Fruit fly (Drosophila melanogaster) whole organism, prepupa: Measurements from ENCODE around the gene MED20.

Experiments
- Blimp-1 ChIP-seq: fragments of 200-800 bp; sonication (Bioruptor generic); optimal IDR thresholded peaks from 3 replicates; lab custom pipeline; 2017; ENCODE audit warnings: missing biosample characterization, missing genetic modification characterization, mild to moderate bottlenecking, moderate library complexity, missing genetic modification reagents
- CG10631 ChIP-seq: fragments of 200-800 bp; sonication (Bioruptor generic); optimal IDR thresholded peaks from 2 replicates; lab custom pipeline; 2016; ENCODE audit warnings: missing biosample characterization, missing genetic modification characterization
- CG10669 ChIP-seq: fragments of 200-800 bp; sonication (Bioruptor generic); optimal IDR thresholded peaks from 3 replicates; lab custom pipeline; 2018; ENCODE audit warnings: missing biosample characterization, mild to moderate bottlenecking, missing genetic modification characterization, moderate library complexity
- CG11762 ChIP-seq: fragments of 200-800 bp; sonication (Bioruptor generic); optimal IDR thresholded peaks from 3 replicates; lab custom pipeline; 2016; ENCODE audit warnings: missing biosample characterization, missing genetic modification characterization; ENCODE audit not compliant: insufficient read depth
- CG15336 ChIP-seq: fragments of 200-800 bp; sonication (Bioruptor generic); IDR thresholded peaks from 2 replicates; pipeline ENCODE4 v1.3.6; 2022; ENCODE audit warnings: missing biosample characterization, missing genetic modification characterization
- CG3032 ChIP-seq: fragments of 200-800 bp; optimal IDR thresholded peaks from 2 replicates; lab custom pipeline; 2019; ENCODE audit warnings: missing biosample characterization, mild to moderate bottlenecking, missing genetic modification characterization, moderate library complexity
- CG31627 ChIP-seq: fragments of 200-800 bp; sonication (Bioruptor generic); optimal IDR thresholded peaks from 3 replicates; lab custom pipeline; 2016; ENCODE audit warnings: missing biosample characterization, missing genetic modification characterization
- CG32006 ChIP-seq: fragments of 200-800 bp; sonication (Bioruptor generic); optimal IDR thresholded peaks from 3 replicates; lab custom pipeline; 2017; ENCODE audit warnings: missing biosample characterization, mild to moderate bottlenecking, missing genetic modification characterization
- CG3919 ChIP-seq: fragments of 200-800 bp; sonication (Bioruptor generic); optimal IDR thresholded peaks from 3 replicates; lab custom pipeline; 2016; ENCODE audit warnings: missing biosample characterization, missing genetic modification characterization
- CG4318 ChIP-seq: fragments of 200-800 bp; sonication (Bioruptor generic); optimal IDR thresholded peaks from 3 replicates; lab custom pipeline; 2017; ENCODE audit warnings: missing biosample characterization, mild to moderate bottlenecking, missing genetic modification characterization
- CG6163 ChIP-seq: fragments of 200-800 bp; sonication (Bioruptor generic); IDR thresholded peaks from 3 replicates; pipeline ENCODE4 v1.3.6; 2022; ENCODE audit warnings: missing biosample characterization, missing genetic modification characterization
- CG6276 ChIP-seq: fragments of 200-800 bp; sonication (Bioruptor generic); optimal IDR thresholded peaks from 2 replicates; lab custom pipeline; 2017; ENCODE audit warnings: missing biosample characterization, mild to moderate bottlenecking, missing genetic modification characterization
- CG6808 ChIP-seq: fragments of 200-800 bp; sonication (Bioruptor generic); optimal IDR thresholded peaks from 3 replicates; lab custom pipeline; 2017; ENCODE audit warnings: missing biosample characterization, missing genetic modification characterization, mild to moderate bottlenecking, moderate library complexity, missing genetic modification reagents
- CG6854 ChIP-seq: fragments of 200-800 bp; sonication (Bioruptor generic); optimal IDR thresholded peaks from 2 replicates; lab custom pipeline; 2017; ENCODE audit warnings: missing biosample characterization, mild to moderate bottlenecking, missing genetic modification characterization
- CG7368 ChIP-seq: fragments of 200-800 bp; sonication (Bioruptor generic); optimal IDR thresholded peaks from 3 replicates; lab custom pipeline; 2016; ENCODE audit warnings: missing biosample characterization, missing genetic modification characterization
- CG8119 ChIP-seq: fragments of 200-800 bp; sonication (Bioruptor generic); IDR thresholded peaks from 3 replicates; pipeline ENCODE4 v1.3.6; 2022; ENCODE audit warnings: missing biosample characterization, missing genetic modification characterization
- CG8319 ChIP-seq: fragments of 200-800 bp; sonication (Bioruptor generic); optimal IDR thresholded peaks from 3 replicates; lab custom pipeline; 2016; ENCODE audit warnings: missing biosample characterization, missing genetic modification characterization
- CG9139 ChIP-seq: fragments of 200-800 bp; sonication (Bioruptor generic); optimal IDR thresholded peaks from 3 replicates; lab custom pipeline; 2017; ENCODE audit warnings: missing biosample characterization, mild to moderate bottlenecking, missing genetic modification characterization
- Eip75B ChIP-seq: fragments of 200-800 bp; sonication (Bioruptor generic); optimal IDR thresholded peaks from 3 replicates; lab custom pipeline; 2016; ENCODE audit warnings: missing biosample characterization, missing genetic modification characterization
- Eip78C ChIP-seq: fragments of 200-800 bp; sonication (Bioruptor generic); peaks from one replicate; lab custom pipeline; 2016; ENCODE audit warnings: missing biosample characterization, missing genetic modification characterization
- Eip93F ChIP-seq: fragments of 200-800 bp; sonication (Bioruptor generic); optimal IDR thresholded peaks from 2 replicates; lab custom pipeline; 2016; ENCODE audit warnings: missing biosample characterization, mild to moderate bottlenecking, missing genetic modification characterization
- Ets21C ChIP-seq: fragments of 200-800 bp; sonication (Bioruptor generic); optimal IDR thresholded peaks from 3 replicates; lab custom pipeline; 2016; ENCODE audit warnings: missing biosample characterization, missing genetic modification characterization
- Ets96B ChIP-seq: fragments of 200-800 bp; optimal IDR thresholded peaks from 2 replicates; lab custom pipeline; 2019; ENCODE audit warnings: missing biosample characterization, mild to moderate bottlenecking, missing genetic modification characterization, moderate library complexity
- Gug ChIP-seq: fragments of 200-800 bp; sonication (Bioruptor generic); IDR thresholded peaks from 2 replicates; pipeline ENCODE4 v1.3.6; 2022; ENCODE audit warnings: missing biosample characterization, missing genetic modification characterization
- Hr38 ChIP-seq: sonication (Bioruptor generic); optimal IDR thresholded peaks from 2 replicates; lab custom pipeline; 2016; ENCODE audit warnings: missing biosample characterization, missing genetic modification characterization
- Hr39 ChIP-seq: fragments of 200-800 bp; sonication (Bioruptor generic); optimal IDR thresholded peaks from 2 replicates; lab custom pipeline; 2016; ENCODE audit warnings: missing biosample characterization, missing genetic modification characterization
- Hr4 ChIP-seq: fragments of 200-800 bp; sonication (Bioruptor generic); optimal IDR thresholded peaks from 3 replicates; lab custom pipeline; 2016; ENCODE audit warnings: missing biosample characterization, missing genetic modification characterization
- Met ChIP-seq: fragments of 200-800 bp; sonication (Bioruptor generic); optimal IDR thresholded peaks from 3 replicates; lab custom pipeline; 2016; ENCODE audit warnings: missing biosample characterization, missing genetic modification characterization
- Sox102F ChIP-seq: fragments of 200-800 bp; sonication (Bioruptor generic); optimal IDR thresholded peaks from 2 replicates; lab custom pipeline; 2016; ENCODE audit warnings: missing biosample characterization, mild to moderate bottlenecking, missing genetic modification characterization
- Sox14 ChIP-seq: fragments of 200-800 bp; sonication (Bioruptor generic); optimal IDR thresholded peaks from 3 replicates; lab custom pipeline; 2016; ENCODE audit warnings: missing biosample characterization, missing genetic modification characterization
- achi ChIP-seq: fragments of 200-800 bp; sonication (Bioruptor generic); optimal IDR thresholded peaks from 3 replicates; lab custom pipeline; 2016; ENCODE audit warnings: missing biosample characterization, missing genetic modification characterization
- acj6 ChIP-seq: fragments of 200-800 bp; sonication (Bioruptor generic); optimal IDR thresholded peaks from 3 replicates; lab custom pipeline; 2016; ENCODE audit warnings: missing biosample characterization, missing genetic modification characterization
- cyc ChIP-seq: fragments of 200-800 bp; sonication (Bioruptor generic); optimal IDR thresholded peaks from 3 replicates; lab custom pipeline; 2016; ENCODE audit warnings: missing biosample characterization, missing genetic modification characterization
- dsx ChIP-seq: fragments of 200-800 bp; optimal IDR thresholded peaks from 3 replicates; lab custom pipeline; 2019; ENCODE audit warnings: missing biosample characterization, mild to moderate bottlenecking, missing genetic modification characterization, moderate library complexity; ENCODE audit not compliant: poor library complexity, severe bottlenecking
- eg ChIP-seq: fragments of 200-800 bp; sonication (Bioruptor generic); IDR thresholded peaks from 3 replicates; pipeline ENCODE4 v1.3.6; 2022; ENCODE audit warnings: missing biosample characterization, missing genetic modification characterization
- esn ChIP-seq: fragments of 200-800 bp; sonication (Bioruptor generic); optimal IDR thresholded peaks from 2 replicates; lab custom pipeline; 2016; ENCODE audit warnings: missing biosample characterization, mild to moderate bottlenecking, missing genetic modification characterization, moderate library complexity
- fd59A ChIP-seq: fragments of 200-800 bp; sonication (Bioruptor generic); optimal IDR thresholded peaks from 2 replicates; lab custom pipeline; 2017; ENCODE audit warnings: missing biosample characterization, mild to moderate bottlenecking, missing genetic modification characterization, missing genetic modification reagents
- fd85E ChIP-seq: fragments of 200-800 bp; sonication (Bioruptor generic); optimal IDR thresholded peaks from 3 replicates; lab custom pipeline; 2016; ENCODE audit warnings: missing biosample characterization, missing genetic modification characterization
- fkh ChIP-seq: fragments of 200-800 bp; sonication (Bioruptor generic); optimal IDR thresholded peaks from 3 replicates; lab custom pipeline; 2017; ENCODE audit warnings: missing biosample characterization, mild to moderate bottlenecking, missing genetic modification characterization, moderate library complexity
- net ChIP-seq: fragments of 200-800 bp; sonication (Bioruptor generic); optimal IDR thresholded peaks from 3 replicates; lab custom pipeline; 2016; ENCODE audit warnings: missing biosample characterization, missing genetic modification characterization
- pdm3 ChIP-seq: fragments of 200-800 bp; sonication (Bioruptor generic); optimal IDR thresholded peaks from 3 replicates; lab custom pipeline; 2016; ENCODE audit warnings: missing biosample characterization, missing genetic modification characterization
- spab ChIP-seq: fragments of 200-800 bp; sonication (Bioruptor generic); optimal IDR thresholded peaks from 2 replicates; lab custom pipeline; 2017; ENCODE audit warnings: missing biosample characterization, mild to moderate bottlenecking, missing genetic modification characterization, missing genetic modification reagents
- ss ChIP-seq, 2 experiments: fragments of 200-800 bp; sonication (Bioruptor generic); optimal IDR thresholded peaks; 2 replicates in 1 of 2; 3 replicates in 1 of 2; lab custom pipeline; 2017 to 2018; ENCODE audit warnings: mild to moderate bottlenecking in 2 of 2, missing biosample characterization in 2 of 2, missing genetic modification characterization in 2 of 2, moderate library complexity in 1 of 2
- svp ChIP-seq: fragments of 200-800 bp; sonication (Bioruptor generic); peaks from one replicate; lab custom pipeline; 2016; ENCODE audit warnings: missing biosample characterization, missing genetic modification characterization
- vri ChIP-seq: fragments of 200-800 bp; sonication (Bioruptor generic); optimal IDR thresholded peaks from 3 replicates; lab custom pipeline; 2016; ENCODE audit warnings: missing biosample characterization, mild to moderate bottlenecking, missing genetic modification characterization

Gene MED20

dm6 chr2L:8094058-8094825, 21.6 kb upstream of the MED20 start:
- TF ChIP-seq CG6276 (GFP tag; lab: Kevin White, UChicago) = peak; percentile 19
- peak; percentile 41 for TF ChIP-seq fkh
- peak; percentile 57; the same call in 2 of the 3 replicates for TF ChIP-seq eg (GFP tag; lab: Robert Waterston, UW)
- TF ChIP-seq CG8119 = peak; percentile 36; the same call in 2 of the 3 replicates
- TF ChIP-seq Hr4 (GFP tag; lab: Kevin White, UChicago) = peak; percentile 7
- peak; percentile 31; the same call in 1 of the 2 replicates for TF ChIP-seq CG15336 (GFP tag; lab: Robert Waterston, UW)
- no peak for TF ChIP-seq acj6 (GFP tag; lab: Kevin White, UChicago)
- no peak for TF ChIP-seq esn (GFP tag; lab: Kevin White, UChicago)
- no peak for TF ChIP-seq cyc (GFP tag; lab: Kevin White, UChicago)
- TF ChIP-seq dsx = no peak
- TF ChIP-seq svp (GFP tag; lab: Kevin White, UChicago) = peak; percentile 53
- TF ChIP-seq CG7368 (GFP tag; lab: Kevin White, UChicago) = no peak
- no peak for TF ChIP-seq CG6163 (GFP tag; lab: Robert Waterston, UW)
- no peak for TF ChIP-seq CG3919 (GFP tag; lab: Kevin White, UChicago)
- TF ChIP-seq Ets96B (tag; lab: Kevin White, UChicago) = peak; percentile 4
- no peak for TF ChIP-seq Eip78C (GFP tag; lab: Kevin White, UChicago)
- TF ChIP-seq CG10669 (GFP tag; lab: Kevin White, UChicago) = no peak
- TF ChIP-seq spab (GFP tag; lab: Kevin White, UChicago) = no peak
- peak; percentile 42 for TF ChIP-seq CG32006 (GFP tag; lab: Kevin White, UChicago)
- TF ChIP-seq CG9139 (GFP tag; lab: Kevin White, UChicago) = no peak

- peak; percentile 22 for TF ChIP-seq Eip93F (GFP tag; lab: Kevin White, UChicago)
- TF ChIP-seq Ets21C (GFP tag; lab: Kevin White, UChicago) = peak; percentile 2
- TF ChIP-seq Sox14 (GFP tag; lab: Kevin White, UChicago) = peak; percentile 71
- no peak for TF ChIP-seq CG11762 (GFP tag; lab: Kevin White, UChicago)
- TF ChIP-seq CG8319 (GFP tag; lab: Kevin White, UChicago) = no peak
- TF ChIP-seq Hr39 (GFP tag; lab: Kevin White, UChicago) = peak; percentile 12
- no peak for TF ChIP-seq Met
- TF ChIP-seq ss (GFP tag; optimal IDR thresholded peaks at IDR 0.05; lab: Kevin White, UChicago) = no peak
- 0 out of 2 replicates have a peak, but pooled peaks have one; percentile 14 for TF ChIP-seq Gug (GFP tag; lab: Robert Waterston, UW)
- TF ChIP-seq pdm3 = peak; percentile 27
- peak; percentile 17 for TF ChIP-seq achi (GFP tag; lab: Kevin White, UChicago)
- no peak for TF ChIP-seq CG4318 (GFP tag; lab: Kevin White, UChicago)
- peak; percentile 13 for TF ChIP-seq CG10631 (GFP tag; lab: Kevin White, UChicago)
- TF ChIP-seq CG7368 (GFP tag; lab: Kevin White, UChicago) = no peak
- peak; percentile 35 for TF ChIP-seq Sox102F
- peak; percentile 28; the same call in 1 of the 3 replicates for TF ChIP-seq eg (GFP tag; lab: Robert Waterston, UW)
- peak; percentile 39 for TF ChIP-seq Eip75B (GFP tag; lab: Kevin White, UChicago)
- TF ChIP-seq CG9139 (GFP tag; lab: Kevin White, UChicago) = no peak
- TF ChIP-seq Eip78C (GFP tag; lab: Kevin White, UChicago) = peak; percentile 50
- TF ChIP-seq vri (GFP tag; lab: Kevin White, UChicago) = no peak
- peak; percentile 41 for TF ChIP-seq net (GFP tag; lab: Kevin White, UChicago)
- no peak for TF ChIP-seq fkh
- no peak for TF ChIP-seq fd85E (GFP tag; lab: Kevin White, UChicago)
- TF ChIP-seq CG31627 (GFP tag; lab: Kevin White, UChicago) = peak; percentile 29
- no peak for TF ChIP-seq CG6808 (GFP tag; lab: Kevin White, UChicago)
- peak; percentile 4 for TF ChIP-seq CG6854
- TF ChIP-seq esn (GFP tag; lab: Kevin White, UChicago) = peak; percentile 10
- peak; percentile 46 for TF ChIP-seq CG3919 (GFP tag; lab: Kevin White, UChicago)
- TF ChIP-seq Hr38 = no peak
- peak; percentile 11 for TF ChIP-seq CG10669 (GFP tag; lab: Kevin White, UChicago)
- TF ChIP-seq Hr4 (GFP tag; lab: Kevin White, UChicago) = no peak
- TF ChIP-seq Blimp-1 (GFP tag; lab: Kevin White, UChicago) = no peak
- TF ChIP-seq acj6 (GFP tag; lab: Kevin White, UChicago) = peak; percentile 28
- TF ChIP-seq CG3032 (tag; lab: Kevin White, UChicago) = peak; percentile 16
- TF ChIP-seq fd59A (GFP tag; lab: Kevin White, UChicago) = no peak
These were observed 20.7 kb upstream of the MED20 start for dm6 chr2L:8093182-8093941.
